Comparison of ENCODE assay signal across 5 fruit fly cellular contexts in genomic region chr2L:158649-159257, dm6.
A peak's percentile ranks its signal among the peaks of the same experiment; 100 is the strongest.
TF ChIP-seq lines count a peak whose summit lies in the region.

Gene CG33635 (minus strand): TSS chr2L:158664.
Gene spen (plus strand): TSS chr2L:159032.

- no peak for TF ChIP-seq CTCF in whole organism, embryonic (GFP tag; optimal IDR thresholded peaks at IDR 0.05; lab: Kevin White, UChicago)

TF ChIP-seq in whole organism, adult, 20 proteins besides CTCF, POLR2A, EP300 and RAD21 (continues in another document):
- TF ChIP-seq CG7101 (tag; optimal IDR thresholded peaks at IDR 0.05; lab: Kevin White, UChicago) (peak; percentile 66), kay (GFP tag; lab: Kevin White, UChicago; ENCODE audit: borderline replicate concordance) (no peak), cic (GFP tag; optimal IDR thresholded peaks at IDR 0.05; lab: Kevin White, UChicago) (peak; percentile 92), tj (GFP tag; optimal IDR thresholded peaks at IDR 0.05; lab: Kevin White, UChicago) (peak; percentile 94), CG14711 (tag; optimal IDR thresholded peaks at IDR 0.05; lab: Kevin White, UChicago) (peak; percentile 70), CG11617 (GFP tag; optimal IDR thresholded peaks at IDR 0.05; lab: Kevin White, UChicago) (peak; percentile 74), Clk (GFP tag; optimal IDR thresholded peaks at IDR 0.05; lab: Kevin White, UChicago) (peak; percentile 78), CG12768 (GFP tag; optimal IDR thresholded peaks at IDR 0.05; lab: Kevin White, UChicago) (peak; percentile 84), CG33017 (tag; optimal IDR thresholded peaks at IDR 0.05; lab: Kevin White, UChicago) (peak; percentile 73), CG5204 (GFP tag; optimal IDR thresholded peaks at IDR 0.05; lab: Kevin White, UChicago) (no peak), bab1 (GFP tag; optimal IDR thresholded peaks at IDR 0.05; lab: Kevin White, UChicago) (peak; percentile 79), ovo (GFP tag; optimal IDR thresholded peaks at IDR 0.05; lab: Kevin White, UChicago) (peak; percentile 45), CG7045 (GFP tag; optimal IDR thresholded peaks at IDR 0.05; lab: Kevin White, UChicago) (peak; percentile 57), toe (GFP tag; optimal IDR thresholded peaks at IDR 0.05; lab: Kevin White, UChicago) (no peak), Mnt (GFP tag; optimal IDR thresholded peaks at IDR 0.05; lab: Kevin White, UChicago) (peak; percentile 84), pad (GFP tag; optimal IDR thresholded peaks at IDR 0.05; lab: Kevin White, UChicago) (peak; percentile 58), cnc (optimal IDR thresholded peaks at IDR 0.05; lab: Kevin White, UChicago) (no peak), Crg-1 (GFP tag; optimal IDR thresholded peaks at IDR 0.05; lab: Kevin White, UChicago) (peak; percentile 31)

TF ChIP-seq in whole organism, embryonic, 481 proteins besides CTCF, POLR2A, EP300 and RAD21 (continues in another document):
- TF ChIP-seq sima (GFP tag; optimal IDR thresholded peaks at IDR 0.05; lab: Kevin White, UChicago) (no peak), CG1603 (tag; optimal IDR thresholded peaks at IDR 0.05; lab: Kevin White, UChicago) (peak; percentile 63), CG12155 (GFP tag; optimal IDR thresholded peaks at IDR 0.05; lab: Kevin White, UChicago) (peak; percentile 1), CHES-1-like (GFP tag; optimal IDR thresholded peaks at IDR 0.05; lab: Kevin White, UChicago) (peak; percentile 65), pzg (GFP tag; optimal IDR thresholded peaks at IDR 0.05; lab: Kevin White, UChicago) (peak; percentile 97), CrebB (tag; optimal IDR thresholded peaks at IDR 0.05; lab: Kevin White, UChicago) (peak; percentile 58), CG3847 (GFP tag; IDR thresholded peaks at IDR 0.05; lab: Robert Waterston, UW) (no peak), stc (GFP tag; IDR thresholded peaks at IDR 0.05; lab: Robert Waterston, UW) (no peak), Dp (GFP tag; optimal IDR thresholded peaks at IDR 0.05; lab: Kevin White, UChicago) (peak; percentile 38), esg (GFP tag; conservative IDR thresholded peaks at IDR 0.05; lab: Robert Waterston, UW) (no peak), CG10321 (GFP tag; IDR thresholded peaks at IDR 0.05; lab: Robert Waterston, UW) (no peak), grau (tag; optimal IDR thresholded peaks at IDR 0.05; lab: Kevin White, UChicago) (peak; percentile 38), CG18619 (GFP tag; optimal IDR thresholded peaks at IDR 0.05; lab: Kevin White, UChicago) (peak; percentile 7), CG34376 (GFP tag; optimal IDR thresholded peaks at IDR 0.05; lab: Kevin White, UChicago) (peak; percentile 88), exex (tag; optimal IDR thresholded peaks at IDR 0.05; lab: Kevin White, UChicago) (peak; percentile 61), Jarid2 (GFP tag; optimal IDR thresholded peaks at IDR 0.05; lab: Kevin White, UChicago) (peak; percentile 96), cad (GFP tag; optimal IDR thresholded peaks at IDR 0.05; lab: Kevin White, UChicago) (no peak), gem (tag; optimal IDR thresholded peaks at IDR 0.05; lab: Kevin White, UChicago) (no peak), CG30020 (tag; optimal IDR thresholded peaks at IDR 0.05; lab: Kevin White, UChicago) (peak; percentile 80)

TF ChIP-seq in whole organism, prepupa, 60 proteins besides CTCF, POLR2A, EP300 and RAD21 (continues in another document):
- TF ChIP-seq CG3919 (GFP tag; optimal IDR thresholded peaks at IDR 0.05; lab: Kevin White, UChicago) (peak; percentile 59), fd85E (GFP tag; optimal IDR thresholded peaks at IDR 0.05; lab: Kevin White, UChicago) (peak; percentile 50), Lpt (GFP tag; optimal IDR thresholded peaks at IDR 0.05; lab: Kevin White, UChicago) (no peak), CG6792 (GFP tag; optimal IDR thresholded peaks at IDR 0.05; lab: Kevin White, UChicago) (no peak), CG9139 (GFP tag; optimal IDR thresholded peaks at IDR 0.05; lab: Kevin White, UChicago) (peak; percentile 24), esn (GFP tag; optimal IDR thresholded peaks at IDR 0.05; lab: Kevin White, UChicago) (peak; percentile 58), Ets96B (tag; optimal IDR thresholded peaks at IDR 0.05; lab: Kevin White, UChicago) (peak; percentile 37), CG16779 (tag; optimal IDR thresholded peaks at IDR 0.05; lab: Kevin White, UChicago) (peak; percentile 53), Sox102F (GFP tag; optimal IDR thresholded peaks at IDR 0.05; lab: Kevin White, UChicago) (no peak), Eip93F (GFP tag; optimal IDR thresholded peaks at IDR 0.05; lab: Kevin White, UChicago) (peak; percentile 52), CG11762 (GFP tag; optimal IDR thresholded peaks at IDR 0.05; lab: Kevin White, UChicago; ENCODE audit: insufficient read depth) (peak; percentile 20), acj6 (GFP tag; optimal IDR thresholded peaks at IDR 0.05; lab: Kevin White, UChicago) (no peak), CG6854 (GFP tag; optimal IDR thresholded peaks at IDR 0.05; lab: Kevin White, UChicago) (peak; percentile 59), svp (GFP tag; lab: Kevin White, UChicago) (no peak), ss (GFP tag; optimal IDR thresholded peaks at IDR 0.05; lab: Kevin White, UChicago) (peak; percentile 13 to 48), topi (GFP tag; optimal IDR thresholded peaks at IDR 0.05; lab: Kevin White, UChicago) (peak; percentile 35), fkh (GFP tag; optimal IDR thresholded peaks at IDR 0.05; lab: Kevin White, UChicago) (peak; percentile 76), CG7368 (GFP tag; optimal IDR thresholded peaks at IDR 0.05; lab: Kevin White, UChicago) (peak; percentile 1), Eip78C (GFP tag; lab: Kevin White, UChicago) (peak; percentile 84)

TF ChIP-seq in whole organism, pupa, 21 proteins besides CTCF, POLR2A, EP300 and RAD21:
- no peak for TF ChIP-seq CG14655 (GFP tag; optimal IDR thresholded peaks at IDR 0.05; lab: Kevin White, UChicago)
- TF ChIP-seq Pif1B (GFP tag; optimal IDR thresholded peaks at IDR 0.05; lab: Kevin White, UChicago), result peak; percentile 54
- TF ChIP-seq Snoo (tag; optimal IDR thresholded peaks at IDR 0.05; lab: Kevin White, UChicago), result peak; percentile 17
- peak; percentile 7 for TF ChIP-seq CG8159 (tag; optimal IDR thresholded peaks at IDR 0.05; lab: Kevin White, UChicago)
- no peak for TF ChIP-seq Ets98B (GFP tag; IDR thresholded peaks at IDR 0.05; lab: Robert Waterston, UW)
- TF ChIP-seq EcR (GFP tag; optimal IDR thresholded peaks at IDR 0.05; lab: Kevin White, UChicago), result peak; percentile 66
- TF ChIP-seq CG34367 (tag; optimal IDR thresholded peaks at IDR 0.05; lab: Kevin White, UChicago), result peak; percentile 14
- TF ChIP-seq gl (tag; optimal IDR thresholded peaks at IDR 0.05; lab: Kevin White, UChicago), result peak; percentile 18

TF ChIP-seq in whole organism, wandering third instar larva, 38 proteins besides CTCF, POLR2A, EP300 and RAD21 (continues in another document):
- peak in 1 of 2 experiments; percentile 57 for TF ChIP-seq foxo (GFP tag; optimal IDR thresholded peaks at IDR 0.05; lab: Kevin White, UChicago)
- TF ChIP-seq GATAd (GFP tag; optimal IDR thresholded peaks at IDR 0.05; lab: Kevin White, UChicago), result no peak
- no peak for TF ChIP-seq lola (GFP tag; optimal IDR thresholded peaks at IDR 0.05; lab: Kevin White, UChicago)
- TF ChIP-seq Mio (GFP tag; optimal IDR thresholded peaks at IDR 0.05; lab: Kevin White, UChicago), result no peak
- TF ChIP-seq Abd-B (GFP tag; optimal IDR thresholded peaks at IDR 0.05; lab: Kevin White, UChicago), result no peak
- no peak for TF ChIP-seq tai (GFP tag; optimal IDR thresholded peaks at IDR 0.05; lab: Kevin White, UChicago)
- TF ChIP-seq Dfd (GFP tag; optimal IDR thresholded peaks at IDR 0.05; lab: Kevin White, UChicago), result no peak
- TF ChIP-seq ey (GFP tag; optimal IDR thresholded peaks at IDR 0.05; lab: Kevin White, UChicago), result no peak
- peak; percentile 22 for TF ChIP-seq fru (GFP tag; optimal IDR thresholded peaks at IDR 0.05; lab: Kevin White, UChicago)
- peak; percentile 71 for TF ChIP-seq rgr (GFP tag; optimal IDR thresholded peaks at IDR 0.05; lab: Kevin White, UChicago)
- TF ChIP-seq OdsH (GFP tag; optimal IDR thresholded peaks at IDR 0.05; lab: Kevin White, UChicago), result peak; percentile 50
- TF ChIP-seq Hr78 (GFP tag; optimal IDR thresholded peaks at IDR 0.05; lab: Kevin White, UChicago), result no peak
- TF ChIP-seq jim (GFP tag; optimal IDR thresholded peaks at IDR 0.05; lab: Kevin White, UChicago), result peak; percentile 94
- no peak for TF ChIP-seq Rel (GFP tag; optimal IDR thresholded peaks at IDR 0.05; lab: Kevin White, UChicago)
- TF ChIP-seq Rel (tag; optimal IDR thresholded peaks at IDR 0.05; lab: Kevin White, UChicago), result peak; percentile 63
- TF ChIP-seq dmrt93B (GFP tag; optimal IDR thresholded peaks at IDR 0.05; lab: Kevin White, UChicago), result no peak
- TF ChIP-seq dl (GFP tag; optimal IDR thresholded peaks at IDR 0.05; lab: Kevin White, UChicago; ENCODE audit: insufficient read depth in 1 of 2, partially characterized antibody in 2 of 2), result peak in 1 of 2 experiments; percentile 49
- no peak for TF ChIP-seq usp (GFP tag; optimal IDR thresholded peaks at IDR 0.05; lab: Kevin White, UChicago)
- no peak for TF ChIP-seq pan (optimal IDR thresholded peaks at IDR 0.05; lab: Kevin White, UChicago)
- TF ChIP-seq N (GFP tag; optimal IDR thresholded peaks at IDR 0.05; lab: Kevin White, UChicago), result no peak
- peak; percentile 34 for TF ChIP-seq br (GFP tag; optimal IDR thresholded peaks at IDR 0.05; lab: Kevin White, UChicago)
- no peak for TF ChIP-seq Jra (GFP tag; optimal IDR thresholded peaks at IDR 0.05; lab: Kevin White, UChicago)
- TF ChIP-seq dsf (GFP tag; optimal IDR thresholded peaks at IDR 0.05; lab: Kevin White, UChicago; ENCODE audit: borderline replicate concordance), result no peak
- TF ChIP-seq Dif (GFP tag; optimal IDR thresholded peaks at IDR 0.05; lab: Kevin White, UChicago; ENCODE audit: partially characterized antibody), result peak; percentile 22
- TF ChIP-seq HLH106 (tag; optimal IDR thresholded peaks at IDR 0.05; lab: Kevin White, UChicago), result peak; percentile 39
- peak; percentile 49 for TF ChIP-seq brk (GFP tag; optimal IDR thresholded peaks at IDR 0.05; lab: Kevin White, UChicago)
- no peak for TF ChIP-seq sv (GFP tag; optimal IDR thresholded peaks at IDR 0.05; lab: Kevin White, UChicago)
- peak; percentile 7 for TF ChIP-seq Vsx2 (GFP tag; optimal IDR thresholded peaks at IDR 0.05; lab: Kevin White, UChicago; ENCODE audit: partially characterized antibody)
- TF ChIP-seq Sp1 (GFP tag; optimal IDR thresholded peaks at IDR 0.05; lab: Kevin White, UChicago), result peak; percentile 72
- TF ChIP-seq CG9705 (GFP tag; optimal IDR thresholded peaks at IDR 0.05; lab: Kevin White, UChicago), result no peak
- TF ChIP-seq Hnf4 (GFP tag; optimal IDR thresholded peaks at IDR 0.05; lab: Kevin White, UChicago), result peak; percentile 53
- peak; percentile 55 for TF ChIP-seq psq (GFP tag; optimal IDR thresholded peaks at IDR 0.05; lab: Kevin White, UChicago)
- no peak for TF ChIP-seq CG32264 (GFP tag; optimal IDR thresholded peaks at IDR 0.05; lab: Kevin White, UChicago)
- TF ChIP-seq Hr83 (GFP tag; optimal IDR thresholded peaks at IDR 0.05; lab: Kevin White, UChicago; ENCODE audit: poor library complexity, severe bottlenecking), result peak; percentile 70
- TF ChIP-seq woc (GFP tag; optimal IDR thresholded peaks at IDR 0.05; lab: Kevin White, UChicago), result peak; percentile 83
